Worm (Caenorhabditis elegans) whole organism, late embryonic: ENCODE measurements around the gene wdfy-2.

ENCODE experiments used
- ama-1 ChIP-seq: fragments of 150-350 bp; optimal IDR thresholded peaks from 2 replicates; lab custom pipeline; 2014
- ceh-30 ChIP-seq: fragments of 150-350 bp; optimal IDR thresholded peaks from 2 replicates; lab custom pipeline; 2014; ENCODE audit warnings: missing biosample characterization, missing genetic modification characterization
- fkh-10 ChIP-seq: fragments of 150-350 bp; optimal IDR thresholded peaks from 2 replicates; lab custom pipeline; 2014; ENCODE audit warnings: missing biosample characterization, missing genetic modification reagents, missing genetic modification characterization
- nhr-232 ChIP-seq: sonication (generic microtip); optimal IDR thresholded peaks from 2 replicates; lab custom pipeline; 2016; ENCODE audit warnings: missing genetic modification characterization, missing compliant biosample characterization
- ref-2 ChIP-seq: sonication (generic microtip); optimal IDR thresholded peaks from 2 replicates; lab custom pipeline; 2016; ENCODE audit warnings: missing genetic modification characterization, missing compliant biosample characterization

ce11 chrII:9281595-9281994 lies 38.1 kb upstream of the wdfy-2 start:
- TF ChIP-seq ref-2 (tag; lab: Kevin White, UChicago) (no peak), ceh-30 (tag; lab: Kevin White, UChicago) (no peak), nhr-232 (no peak), fkh-10 (GFP tag; lab: Kevin White, UChicago) (no peak), ama-1 (lab: Kevin White, UChicago) (no peak)
